Worm (Caenorhabditis elegans) whole organism, L4 larva: Measurements from ENCODE around the gene T02D1.9.

ENCODE experiments used
- mdl-1 ChIP-seq, 2 experiments: fragments of 150-350 bp in 1 of 2; sonication (generic microtip) in 1 of 2; optimal IDR thresholded peaks; 2 replicates each; lab custom pipeline; 2014 to 2017; ENCODE audit warnings: missing biosample characterization in 2 of 2, missing genetic modification characterization in 2 of 2
- nhr-10 ChIP-seq: fragments of 150-350 bp; optimal IDR thresholded peaks from 2 replicates; lab custom pipeline; 2014; ENCODE audit warnings: missing biosample characterization, missing genetic modification characterization
- nhr-41 ChIP-seq: fragments of 200-800 bp; sonication (Bioruptor generic); IDR thresholded peaks from 2 replicates; pipeline ENCODE4 v1.3.6; 2022; ENCODE audit warnings: missing genetic modification reagents, missing genetic modification characterization, missing compliant biosample characterization
- nhr-76 ChIP-seq: fragments of 150-350 bp; optimal IDR thresholded peaks from 2 replicates; lab custom pipeline; 2014; ENCODE audit warnings: missing biosample characterization, missing genetic modification characterization
- pha-4 ChIP-seq, 2 experiments: fragments of 150-350 bp in 1 of 2; fragments of 200-800 bp in 1 of 2; sonication (Bioruptor generic) in 1 of 2; IDR thresholded peaks in 1 of 2; optimal IDR thresholded peaks in 1 of 2; 2 replicates each; pipeline versions ENCODE4 v1.3.6 to Lab custom; 2014 to 2022; ENCODE audit warnings: missing genetic modification characterization in 2 of 2, missing genetic modification reagents in 2 of 2, missing biosample characterization in 1 of 2, missing compliant biosample characterization in 1 of 2
- saeg-2 ChIP-seq: fragments of 200-800 bp; sonication (Bioruptor generic); IDR thresholded peaks from 2 replicates; pipeline ENCODE4 v1.3.6; 2022; ENCODE audit warnings: missing genetic modification reagents, missing genetic modification characterization, missing compliant biosample characterization
- zag-1 ChIP-seq: fragments of 150-350 bp; optimal IDR thresholded peaks from 2 replicates; lab custom pipeline; 2014; ENCODE audit warnings: missing biosample characterization, missing genetic modification characterization

DNA sequence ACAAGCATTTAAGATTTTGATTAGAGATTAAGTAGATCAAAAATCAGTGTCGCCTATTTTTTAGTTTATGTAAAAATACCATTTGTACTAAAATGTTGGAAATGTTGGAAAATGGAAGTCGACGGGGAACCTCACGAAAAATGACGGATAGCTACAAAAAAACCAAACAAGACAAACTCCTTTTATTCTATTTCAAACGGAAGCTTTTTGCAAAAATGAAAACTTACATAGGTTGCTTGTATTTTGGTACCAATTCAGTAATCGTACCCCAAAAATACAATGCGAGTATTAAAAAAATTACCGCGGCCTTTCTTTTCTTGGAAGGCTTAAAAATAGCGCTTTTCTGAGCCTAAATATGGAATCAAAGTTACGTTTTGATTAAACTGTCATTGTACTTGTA, 46.6 kb upstream of the T02D1.9 start:
- TF ChIP-seq nhr-76 (tag; lab: Kevin White, UChicago): no peak
- TF ChIP-seq zag-1 (tag; lab: Kevin White, UChicago): no peak
- no peak for TF ChIP-seq nhr-10 (tag; lab: Kevin White, UChicago)
- TF ChIP-seq saeg-2 (GFP tag; lab: Robert Waterston, UW): no peak
- no peak for TF ChIP-seq nhr-41 (GFP tag; lab: Robert Waterston, UW)
- no peak for TF ChIP-seq pha-4 (GFP tag; IDR thresholded peaks at IDR 0.05; lab: Robert Waterston, UW)
- no peak for TF ChIP-seq pha-4 (tag; optimal IDR thresholded peaks at IDR 0.05; lab: Kevin White, UChicago)
- TF ChIP-seq mdl-1 (tag; optimal IDR thresholded peaks at IDR 0.05; lab: Kevin White, UChicago): no peak
